Worm (Caenorhabditis elegans): ENCODE results near the gene Y25C1A.6.

DNA sequence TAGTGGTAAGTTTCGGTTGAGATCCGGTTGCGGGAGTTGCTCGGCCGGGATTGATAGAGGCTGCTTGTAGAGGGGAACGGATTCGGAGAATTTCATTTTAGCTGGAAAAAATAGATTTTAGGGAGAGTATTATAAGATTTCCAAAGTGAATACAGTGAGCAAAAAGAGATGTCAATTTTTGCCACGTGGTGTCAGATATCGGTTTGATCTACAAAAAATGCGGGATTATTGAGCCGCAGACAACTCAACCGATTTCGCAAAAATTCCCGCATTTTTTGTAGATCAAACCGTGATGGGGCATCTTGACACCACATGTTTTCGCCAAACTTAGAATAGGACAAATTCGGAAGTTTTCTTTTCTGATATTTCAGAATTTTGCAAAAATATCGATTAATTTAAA lies 6.7 kb upstream of the Y25C1A.6 start, which contains the start of gene lido-13:
- no peak for TF ChIP-seq skn-1 (tag; optimal IDR thresholded peaks at IDR 0.05)
- no peak for TF ChIP-seq egl-27 (tag; optimal IDR thresholded peaks at IDR 0.05)
- no peak for TF ChIP-seq mdt-29 (GFP tag; IDR thresholded peaks at IDR 0.05)
- no peak for TF ChIP-seq pqm-1 (tag; optimal IDR thresholded peaks at IDR 0.05)
- no peak for TF ChIP-seq pha-4 (GFP tag; IDR thresholded peaks at IDR 0.05)
- no peak for TF ChIP-seq pha-4 (tag; optimal IDR thresholded peaks at IDR 0.05)
- no peak for TF ChIP-seq lin-39 (tag; optimal IDR thresholded peaks at IDR 0.05)
